Fruit fly (Drosophila melanogaster) whole organism, embryonic: ENCODE data around the gene VGlut.

ENCODE experiments used
- B-H1 ChIP-seq: fragments of 200-800 bp; sonication (Bioruptor generic); IDR thresholded peaks from 3 replicates; pipeline ENCODE4 v1.3.6; 2022; ENCODE audit warnings: missing biosample characterization, missing genetic modification characterization
- CG10267 ChIP-seq: fragments of 200-800 bp; sonication (Bioruptor generic); optimal IDR thresholded peaks from 2 replicates; lab custom pipeline; 2018; ENCODE audit warnings: missing biosample characterization, mild to moderate bottlenecking, missing genetic modification characterization, moderate library complexity
- CG10654 ChIP-seq: fragments of 200-800 bp; sonication (Bioruptor generic); optimal IDR thresholded peaks from 2 replicates; lab custom pipeline; 2016; ENCODE audit warnings: missing biosample characterization, missing genetic modification characterization
- CG11504 ChIP-seq: fragments of 200-800 bp; sonication (Bioruptor generic); optimal IDR thresholded peaks from 3 replicates; lab custom pipeline; 2019; ENCODE audit warnings: missing biosample characterization, mild to moderate bottlenecking, missing genetic modification characterization, moderate library complexity
- CG12299 ChIP-seq: fragments of 200-800 bp; sonication (Bioruptor generic); optimal IDR thresholded peaks from 2 replicates; lab custom pipeline; 2018; ENCODE audit warnings: missing biosample characterization, mild to moderate bottlenecking, missing genetic modification characterization
- CG12391 ChIP-seq: fragments of 200-800 bp; sonication (Bioruptor generic); optimal IDR thresholded peaks from 3 replicates; lab custom pipeline; 2018; ENCODE audit warnings: missing biosample characterization, mild to moderate bottlenecking, missing genetic modification characterization, moderate library complexity
- CG12769 ChIP-seq: fragments of 200-800 bp; sonication (Bioruptor generic); optimal IDR thresholded peaks from 2 replicates; lab custom pipeline; 2019; ENCODE audit warnings: missing biosample characterization, mild to moderate bottlenecking, missing genetic modification characterization, moderate library complexity
- CG13894 ChIP-seq: fragments of 200-800 bp; sonication (Bioruptor generic); optimal IDR thresholded peaks from 3 replicates; lab custom pipeline; 2018; ENCODE audit warnings: missing biosample characterization, mild to moderate bottlenecking, missing genetic modification characterization, moderate library complexity
- CG15514 ChIP-seq: fragments of 200-800 bp; sonication (Bioruptor generic); optimal IDR thresholded peaks from 3 replicates; lab custom pipeline; 2017; ENCODE audit warnings: missing biosample characterization, missing genetic modification characterization, mild to moderate bottlenecking, moderate library complexity, missing genetic modification reagents
- CG1647 ChIP-seq: fragments of 200-800 bp; sonication (Bioruptor generic); optimal IDR thresholded peaks from 3 replicates; lab custom pipeline; 2016; ENCODE audit warnings: missing biosample characterization, missing genetic modification characterization
- CG17359 ChIP-seq: fragments of 200-800 bp; sonication (Bioruptor generic); optimal IDR thresholded peaks from 3 replicates; lab custom pipeline; 2018; ENCODE audit warnings: missing biosample characterization, mild to moderate bottlenecking, missing genetic modification characterization, moderate library complexity
- CG18764 ChIP-seq: fragments of 200-800 bp; sonication (Bioruptor generic); optimal IDR thresholded peaks from 3 replicates; lab custom pipeline; 2016; ENCODE audit warnings: missing biosample characterization, missing genetic modification characterization
- CG2678 ChIP-seq: fragments of 200-800 bp; sonication (Bioruptor generic); optimal IDR thresholded peaks from 3 replicates; lab custom pipeline; 2019; ENCODE audit warnings: missing biosample characterization, mild to moderate bottlenecking, missing genetic modification characterization, moderate library complexity
- CG2712 ChIP-seq: fragments of 200-800 bp; optimal IDR thresholded peaks from 3 replicates; lab custom pipeline; 2019; ENCODE audit warnings: missing biosample characterization, mild to moderate bottlenecking, missing genetic modification characterization, moderate library complexity
- CG30020 ChIP-seq: fragments of 200-800 bp; optimal IDR thresholded peaks from 2 replicates; lab custom pipeline; 2019; ENCODE audit warnings: missing biosample characterization, mild to moderate bottlenecking, missing genetic modification characterization, moderate library complexity
- CG32767 ChIP-seq: fragments of 200-800 bp; sonication (Bioruptor generic); IDR thresholded peaks from 2 replicates; pipeline ENCODE4 v1.3.6; 2022; ENCODE audit warnings: missing biosample characterization, missing genetic modification characterization
- CG4360 ChIP-seq: fragments of 200-800 bp; sonication (Bioruptor generic); IDR thresholded peaks from 2 replicates; pipeline ENCODE4 v1.3.6; 2022; ENCODE audit warnings: missing biosample characterization, missing genetic modification characterization
- CG5180 ChIP-seq: fragments of 200-800 bp; sonication (Bioruptor generic); optimal IDR thresholded peaks from 3 replicates; lab custom pipeline; 2017; ENCODE audit warnings: missing biosample characterization, missing genetic modification characterization, mild to moderate bottlenecking, moderate library complexity, missing genetic modification reagents
- CG6254 ChIP-seq: fragments of 200-800 bp; sonication (Bioruptor generic); optimal IDR thresholded peaks from 3 replicates; lab custom pipeline; 2017; ENCODE audit warnings: mild to moderate bottlenecking, missing biosample characterization, missing genetic modification reagents, missing genetic modification characterization
- CG6791 ChIP-seq: fragments of 200-800 bp; sonication (Bioruptor generic); IDR thresholded peaks from 3 replicates; pipeline ENCODE4 v1.3.6; 2022; ENCODE audit warnings: missing biosample characterization, missing genetic modification characterization; ENCODE audit not compliant: partially characterized antibody
- CG8281 ChIP-seq: fragments of 200-800 bp; sonication (Bioruptor generic); optimal IDR thresholded peaks from 2 replicates; lab custom pipeline; 2018; ENCODE audit warnings: missing biosample characterization, mild to moderate bottlenecking, missing genetic modification characterization, moderate library complexity
- CG8359 ChIP-seq: fragments of 200-800 bp; sonication (Bioruptor generic); optimal IDR thresholded peaks from 2 replicates; lab custom pipeline; 2017; ENCODE audit warnings: missing biosample characterization, mild to moderate bottlenecking, missing genetic modification characterization, borderline replicate concordance
- CHES-1-like ChIP-seq: fragments of 200-800 bp; sonication (Bioruptor generic); optimal IDR thresholded peaks from 2 replicates; lab custom pipeline; 2016; ENCODE audit warnings: missing biosample characterization, missing genetic modification characterization
- Elba2 ChIP-seq: fragments of 200-800 bp; sonication (Bioruptor generic); optimal IDR thresholded peaks from 3 replicates; lab custom pipeline; 2016; ENCODE audit warnings: missing biosample characterization, missing genetic modification characterization
- Hey ChIP-seq: fragments of 200-800 bp; sonication (Bioruptor generic); optimal IDR thresholded peaks from 3 replicates; lab custom pipeline; 2018; ENCODE audit warnings: missing biosample characterization, mild to moderate bottlenecking, missing genetic modification characterization
- Sox102F ChIP-seq: fragments of 200-800 bp; sonication (Bioruptor generic); optimal IDR thresholded peaks from 2 replicates; lab custom pipeline; 2018; ENCODE audit warnings: missing biosample characterization, mild to moderate bottlenecking, missing genetic modification characterization, moderate library complexity
- Xbp1 ChIP-seq: fragments of 200-800 bp; sonication (Bioruptor generic); optimal IDR thresholded peaks from 3 replicates; lab custom pipeline; 2016; ENCODE audit warnings: missing biosample characterization, mild to moderate bottlenecking, missing genetic modification characterization
- bsh ChIP-seq, 2 experiments: fragments of 200-800 bp; sonication (Bioruptor generic); optimal IDR thresholded peaks; 2 replicates each; lab custom pipeline; 2017 to 2018; ENCODE audit warnings: mild to moderate bottlenecking in 2 of 2, missing biosample characterization in 2 of 2, missing genetic modification characterization in 2 of 2, moderate library complexity in 1 of 2
- ci ChIP-seq: fragments of 200-800 bp; sonication (Bioruptor generic); IDR thresholded peaks from 3 replicates; pipeline ENCODE4 v1.3.6; 2022; ENCODE audit warnings: missing biosample characterization, missing genetic modification characterization
- danr ChIP-seq: fragments of 200-800 bp; sonication (Bioruptor generic); IDR thresholded peaks from 2 replicates; pipeline ENCODE4 v1.3.6; 2022; ENCODE audit warnings: missing biosample characterization, missing genetic modification characterization
- en ChIP-seq: fragments of 200-800 bp; sonication (Bioruptor generic); optimal IDR thresholded peaks from 2 replicates; lab custom pipeline; 2016; ENCODE audit warnings: missing biosample characterization, missing genetic modification characterization
- esg ChIP-seq: fragments of 200-800 bp; sonication (Bioruptor generic); conservative IDR thresholded peaks from 2 replicates; pipeline ENCODE4 v1.3.6; 2022; ENCODE audit warnings: missing biosample characterization, missing genetic modification characterization
- ewg ChIP-seq: fragments of 200-800 bp; sonication (Bioruptor generic); optimal IDR thresholded peaks from 3 replicates; lab custom pipeline; 2017; ENCODE audit warnings: mild to moderate bottlenecking, missing biosample characterization, missing genetic modification reagents, missing genetic modification characterization
- fd3F ChIP-seq: fragments of 200-800 bp; sonication (Bioruptor generic); optimal IDR thresholded peaks from 2 replicates; lab custom pipeline; 2018; ENCODE audit warnings: missing biosample characterization, mild to moderate bottlenecking, missing genetic modification characterization, moderate library complexity
- fru ChIP-seq: fragments of >200 bp; optimal IDR thresholded peaks from 2 replicates; lab custom pipeline; 2017
- gcm2 ChIP-seq: fragments of 200-800 bp; sonication (Bioruptor generic); optimal IDR thresholded peaks from 2 replicates; lab custom pipeline; 2016; ENCODE audit warnings: missing biosample characterization, missing genetic modification characterization
- gsb ChIP-seq: fragments of 200-800 bp; sonication (Bioruptor generic); IDR thresholded peaks from 2 replicates; pipeline ENCODE4 v1.3.6; 2022; ENCODE audit warnings: missing biosample characterization, missing genetic modification characterization
- kay ChIP-seq: fragments of 200-800 bp; sonication (Bioruptor generic); optimal IDR thresholded peaks from 2 replicates; lab custom pipeline; 2016; ENCODE audit warnings: missing biosample characterization, missing genetic modification characterization
- ken ChIP-seq: fragments of 200-800 bp; sonication (Bioruptor generic); IDR thresholded peaks from 3 replicates; pipeline ENCODE4 v1.3.6; 2022; ENCODE audit warnings: missing biosample characterization, missing genetic modification characterization
- knrl ChIP-seq: fragments of 200-800 bp; sonication (Bioruptor generic); IDR thresholded peaks from 3 replicates; pipeline ENCODE4 v1.3.6; 2022; ENCODE audit warnings: missing biosample characterization, missing genetic modification characterization; ENCODE audit not compliant: partially characterized antibody
- lab ChIP-seq: fragments of 200-800 bp; sonication (Bioruptor generic); optimal IDR thresholded peaks from 3 replicates; lab custom pipeline; 2017; ENCODE audit warnings: missing biosample characterization, missing genetic modification characterization, mild to moderate bottlenecking, moderate library complexity, missing genetic modification reagents
- lola ChIP-seq, 3 experiments: fragments of >200 bp in 2 of 3; fragments of 200-800 bp in 1 of 3; sonication (Bioruptor generic) in 1 of 3; optimal IDR thresholded peaks; 2 replicates each; lab custom pipeline; 2017 to 2019; ENCODE audit warnings: missing biosample characterization in 3 of 3, missing genetic modification characterization in 3 of 3, mild to moderate bottlenecking in 1 of 3, moderate library complexity in 1 of 3
- mam ChIP-seq: fragments of 200-800 bp; sonication (Bioruptor generic); optimal IDR thresholded peaks from 3 replicates; lab custom pipeline; 2016; ENCODE audit warnings: missing biosample characterization, missing genetic modification characterization
- nerfin-1 ChIP-seq: fragments of 200-800 bp; sonication (Bioruptor generic); optimal IDR thresholded peaks from 3 replicates; lab custom pipeline; 2019; ENCODE audit warnings: missing biosample characterization, mild to moderate bottlenecking, missing genetic modification characterization, moderate library complexity
- pum ChIP-seq: fragments of 200-800 bp; sonication (Bioruptor generic); optimal IDR thresholded peaks from 2 replicates; lab custom pipeline; 2016; ENCODE audit warnings: missing biosample characterization, missing genetic modification characterization
- pzg ChIP-seq: fragments of 200-800 bp; sonication (Bioruptor generic); optimal IDR thresholded peaks from 3 replicates; lab custom pipeline; 2018; ENCODE audit warnings: missing biosample characterization, mild to moderate bottlenecking, missing genetic modification characterization, moderate library complexity
- rib ChIP-seq: fragments of 200-800 bp; sonication (Bioruptor generic); IDR thresholded peaks from 2 replicates; pipeline ENCODE4 v1.3.6; 2022; ENCODE audit warnings: missing biosample characterization, missing genetic modification characterization
- ro ChIP-seq: fragments of 200-800 bp; sonication (Bioruptor generic); IDR thresholded peaks from 2 replicates; pipeline ENCODE4 v1.3.6; 2022; ENCODE audit warnings: missing biosample characterization, missing genetic modification characterization
- tll ChIP-seq, 2 experiments: fragments of 200-800 bp in 1 of 2; fragments of >200 bp in 1 of 2; sonication (Bioruptor generic) in 1 of 2; optimal IDR thresholded peaks; 2 replicates each; lab custom pipeline; 2017 to 2019; ENCODE audit warnings: missing biosample characterization in 2 of 2, missing genetic modification characterization in 2 of 2, mild to moderate bottlenecking in 1 of 2, moderate library complexity in 1 of 2
- trh ChIP-seq: fragments of 200-800 bp; sonication (Bioruptor generic); optimal IDR thresholded peaks from 2 replicates; lab custom pipeline; 2016; ENCODE audit warnings: missing biosample characterization, missing genetic modification characterization
- yki ChIP-seq: fragments of >200 bp; optimal IDR thresholded peaks from 3 replicates; lab custom pipeline; 2018

VGlut gene

DNA sequence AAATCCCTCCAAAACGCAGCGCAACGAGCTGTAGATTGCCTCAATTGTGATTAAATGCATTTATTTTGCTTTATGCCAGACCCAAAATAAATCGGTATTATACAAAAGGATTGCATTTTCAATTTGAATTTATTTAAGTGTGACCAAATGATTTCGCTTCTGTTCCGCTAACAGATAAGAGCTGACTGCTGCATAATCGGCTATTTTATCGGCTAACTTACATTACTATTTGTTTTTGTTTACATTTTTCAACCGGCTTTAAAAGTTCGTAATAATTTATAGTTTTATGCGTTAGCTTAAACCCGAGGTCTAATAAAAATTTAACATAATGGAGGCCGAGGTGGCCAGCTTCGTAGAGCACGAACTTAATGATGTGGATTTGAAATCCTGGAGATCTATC, 17.1 kb upstream of the VGlut start, which contains the start of gene PIG-Wa (continued):
- peak; percentile 60 for TF ChIP-seq pzg (GFP tag; lab: Kevin White, UChicago)
- TF ChIP-seq ewg (GFP tag; lab: Kevin White, UChicago) = no peak
- TF ChIP-seq CG15514 (GFP tag; lab: Kevin White, UChicago) = peak; percentile 17
- no peak for TF ChIP-seq knrl (GFP tag; lab: Robert Waterston, UW)
- TF ChIP-seq CG11504 (tag; lab: Kevin White, UChicago) = peak; percentile 13
- no peak for TF ChIP-seq CG10654 (GFP tag; lab: Kevin White, UChicago)
- TF ChIP-seq gcm2 (GFP tag; lab: Kevin White, UChicago) = no peak
- TF ChIP-seq danr (GFP tag; lab: Robert Waterston, UW) = no peak
- TF ChIP-seq rib = no peak
- no peak for TF ChIP-seq CG32767 (GFP tag; lab: Robert Waterston, UW)
- TF ChIP-seq fru (lab: Kevin White, UChicago) = no peak
- TF ChIP-seq CG12769 (tag; lab: Kevin White, UChicago) = no peak
- peak; percentile 82 for TF ChIP-seq Elba2 (GFP tag; lab: Kevin White, UChicago)
- TF ChIP-seq Xbp1 (GFP tag; lab: Kevin White, UChicago) = no peak
- no peak for TF ChIP-seq CG8281 (tag; lab: Kevin White, UChicago)
- TF ChIP-seq trh (GFP tag; lab: Kevin White, UChicago) = no peak
- no peak for TF ChIP-seq CG5180
- no peak for TF ChIP-seq gsb (GFP tag; lab: Robert Waterston, UW)
- no peak for TF ChIP-seq ken (GFP tag; lab: Robert Waterston, UW)
- TF ChIP-seq B-H1 (GFP tag; lab: Robert Waterston, UW) = no peak
- no peak for TF ChIP-seq CG13894
- no peak for TF ChIP-seq CG12391 (tag; lab: Kevin White, UChicago)
- no peak for TF ChIP-seq yki
- peak; percentile 80 for TF ChIP-seq nerfin-1 (tag; lab: Kevin White, UChicago)
- peak; percentile 6 for TF ChIP-seq mam (GFP tag; lab: Kevin White, UChicago)
- TF ChIP-seq CG30020 (tag; lab: Kevin White, UChicago) = no peak
- no peak for TF ChIP-seq pum (GFP tag; lab: Kevin White, UChicago)
- TF ChIP-seq CG18764 (GFP tag; lab: Kevin White, UChicago) = no peak
- no peak for TF ChIP-seq CG6254 (GFP tag; lab: Kevin White, UChicago)
- peak; percentile 62; the same call in 1 of the 3 replicates for TF ChIP-seq CG6791 (GFP tag; lab: Robert Waterston, UW)
- no peak for TF ChIP-seq ro (GFP tag; lab: Robert Waterston, UW)
- no peak for TF ChIP-seq Sox102F (GFP tag; lab: Kevin White, UChicago)
- no peak for TF ChIP-seq CG10267 (tag; lab: Kevin White, UChicago)
- no peak for TF ChIP-seq lab (GFP tag; lab: Kevin White, UChicago)
- no peak for TF ChIP-seq CG12299 (tag; lab: Kevin White, UChicago)
- TF ChIP-seq fd3F (GFP tag; lab: Kevin White, UChicago) = no peak
- no peak for TF ChIP-seq CG1647 (GFP tag; lab: Kevin White, UChicago)
- no peak for TF ChIP-seq en (GFP tag; lab: Kevin White, UChicago)
- no peak for TF ChIP-seq CG8359
- TF ChIP-seq tll (GFP tag; optimal IDR thresholded peaks at IDR 0.05; lab: Kevin White, UChicago) = no peak
- TF ChIP-seq ci = no peak; the same call in 2 of the 3 replicates
- peak; percentile 7 for TF ChIP-seq CHES-1-like (GFP tag; lab: Kevin White, UChicago)
- no peak for TF ChIP-seq esg (GFP tag; lab: Robert Waterston, UW)
- TF ChIP-seq CG17359 (tag; lab: Kevin White, UChicago) = no peak
- TF ChIP-seq CG2678 (tag; lab: Kevin White, UChicago) = no peak
- TF ChIP-seq CG4360 (GFP tag; lab: Robert Waterston, UW) = no peak
- TF ChIP-seq bsh (GFP tag; optimal IDR thresholded peaks at IDR 0.05; lab: Kevin White, UChicago) = no peak
- TF ChIP-seq lola (GFP tag; optimal IDR thresholded peaks at IDR 0.05; lab: Kevin White, UChicago) = no peak
- no peak for TF ChIP-seq CG2712 (tag; lab: Kevin White, UChicago)
- no peak for TF ChIP-seq Hey (tag; lab: Kevin White, UChicago)
- TF ChIP-seq kay = no peak
